Fruit fly (Drosophila melanogaster) whole organism, embryonic: ENCODE data around the gene CG4631.

ENCODE experiments used
- BEAF-32 ChIP-seq: fragments of 200-800 bp; sonication (Bioruptor generic); optimal IDR thresholded peaks from 3 replicates; lab custom pipeline; 2017; ENCODE audit warnings: missing biosample characterization, missing genetic modification characterization, mild to moderate bottlenecking, moderate library complexity, missing genetic modification reagents
- CG10431 ChIP-seq: fragments of 200-800 bp; sonication (Bioruptor generic); optimal IDR thresholded peaks from 3 replicates; lab custom pipeline; 2018; ENCODE audit warnings: missing biosample characterization, mild to moderate bottlenecking, missing genetic modification characterization
- CG13624 ChIP-seq: fragments of 200-800 bp; sonication (Bioruptor generic); optimal IDR thresholded peaks from 2 replicates; lab custom pipeline; 2016; ENCODE audit warnings: missing biosample characterization, missing genetic modification characterization
- CG17359 ChIP-seq: fragments of 200-800 bp; sonication (Bioruptor generic); optimal IDR thresholded peaks from 3 replicates; lab custom pipeline; 2018; ENCODE audit warnings: missing biosample characterization, mild to moderate bottlenecking, missing genetic modification characterization, moderate library complexity
- CG17361 ChIP-seq: fragments of 200-800 bp; sonication (Bioruptor generic); IDR thresholded peaks from 3 replicates; pipeline ENCODE4 v1.3.6; 2022; ENCODE audit warnings: missing biosample characterization, missing genetic modification characterization
- CG17568 ChIP-seq: fragments of 200-800 bp; sonication (Bioruptor generic); optimal IDR thresholded peaks from 2 replicates; lab custom pipeline; 2018; ENCODE audit warnings: missing biosample characterization, mild to moderate bottlenecking, missing genetic modification characterization, moderate library complexity
- CG18599 ChIP-seq: fragments of 200-800 bp; sonication (Bioruptor generic); optimal IDR thresholded peaks from 3 replicates; lab custom pipeline; 2017; ENCODE audit warnings: missing biosample characterization, missing genetic modification characterization, mild to moderate bottlenecking, moderate library complexity, missing genetic modification reagents
- CG2678 ChIP-seq: fragments of 200-800 bp; sonication (Bioruptor generic); optimal IDR thresholded peaks from 3 replicates; lab custom pipeline; 2019; ENCODE audit warnings: missing biosample characterization, mild to moderate bottlenecking, missing genetic modification characterization, moderate library complexity
- CG2875 ChIP-seq: fragments of 200-800 bp; sonication (Bioruptor generic); optimal IDR thresholded peaks from 2 replicates; lab custom pipeline; 2017; ENCODE audit warnings: missing biosample characterization, mild to moderate bottlenecking, missing genetic modification characterization, missing genetic modification reagents
- CG30403 ChIP-seq: fragments of 200-800 bp; sonication (Bioruptor generic); optimal IDR thresholded peaks from 3 replicates; lab custom pipeline; 2016; ENCODE audit warnings: missing biosample characterization, missing genetic modification characterization
- CG32772 ChIP-seq: fragments of 200-800 bp; sonication (Bioruptor generic); IDR thresholded peaks from 2 replicates; pipeline ENCODE4 v1.3.6; 2022; ENCODE audit warnings: missing biosample characterization, missing genetic modification characterization
- CG5180 ChIP-seq: fragments of 200-800 bp; sonication (Bioruptor generic); optimal IDR thresholded peaks from 3 replicates; lab custom pipeline; 2017; ENCODE audit warnings: missing biosample characterization, missing genetic modification characterization, mild to moderate bottlenecking, moderate library complexity, missing genetic modification reagents
- CG6689 ChIP-seq: fragments of 200-800 bp; sonication (Bioruptor generic); IDR thresholded peaks from 2 replicates; pipeline ENCODE4 v1.3.6; 2022; ENCODE audit warnings: missing biosample characterization, missing genetic modification characterization
- CG7556 ChIP-seq: fragments of 200-800 bp; sonication (Bioruptor generic); optimal IDR thresholded peaks from 2 replicates; lab custom pipeline; 2017; ENCODE audit warnings: missing biosample characterization, mild to moderate bottlenecking, missing genetic modification characterization
- CoRest ChIP-seq: fragments of 200-800 bp; sonication (Bioruptor generic); optimal IDR thresholded peaks from 3 replicates; lab custom pipeline; 2018; ENCODE audit warnings: missing biosample characterization, mild to moderate bottlenecking, missing genetic modification characterization, moderate library complexity
- Gsc ChIP-seq: fragments of 200-800 bp; sonication (Bioruptor generic); IDR thresholded peaks from 2 replicates; pipeline ENCODE4 v1.3.6; 2022; ENCODE audit warnings: missing biosample characterization, missing genetic modification characterization
- HLHmδ ChIP-seq: fragments of 200-800 bp; sonication (Bioruptor generic); optimal IDR thresholded peaks from 2 replicates; lab custom pipeline; 2018; ENCODE audit warnings: missing biosample characterization, mild to moderate bottlenecking, missing genetic modification characterization, moderate library complexity
- Hr39 ChIP-seq: fragments of >200 bp; optimal IDR thresholded peaks from 2 replicates; lab custom pipeline; 2017
- Hsf ChIP-seq: fragments of 200-800 bp; sonication (Bioruptor generic); optimal IDR thresholded peaks from 3 replicates; lab custom pipeline; 2016; ENCODE audit warnings: missing biosample characterization, missing genetic modification characterization
- MESR4 ChIP-seq: fragments of 200-800 bp; sonication (Bioruptor generic); optimal IDR thresholded peaks from 2 replicates; lab custom pipeline; 2018; ENCODE audit warnings: missing biosample characterization, mild to moderate bottlenecking, missing genetic modification characterization, moderate library complexity
- Med ChIP-seq: fragments of 200-800 bp; sonication (Bioruptor generic); peaks from one replicate; lab custom pipeline; 2016; ENCODE audit warnings: missing biosample characterization, missing genetic modification characterization, mild to moderate bottlenecking, inconsistent platforms, moderate library complexity
- Mes4 ChIP-seq: fragments of 200-800 bp; sonication (Bioruptor generic); optimal IDR thresholded peaks from 2 replicates; lab custom pipeline; 2016; ENCODE audit warnings: missing biosample characterization, missing genetic modification characterization
- Nf-YC ChIP-seq: fragments of 200-800 bp; optimal IDR thresholded peaks from 3 replicates; lab custom pipeline; 2019; ENCODE audit warnings: missing biosample characterization, mild to moderate bottlenecking, missing genetic modification characterization, moderate library complexity
- PHDP ChIP-seq: fragments of 200-800 bp; sonication (Bioruptor generic); optimal IDR thresholded peaks from 3 replicates; lab custom pipeline; 2018; ENCODE audit warnings: missing biosample characterization, mild to moderate bottlenecking, missing genetic modification characterization, moderate library complexity
- Sox100B ChIP-seq: fragments of 200-800 bp; sonication (Bioruptor generic); optimal IDR thresholded peaks from 3 replicates; lab custom pipeline; 2018; ENCODE audit warnings: missing biosample characterization, mild to moderate bottlenecking, missing genetic modification characterization
- Vsx1 ChIP-seq: fragments of 200-800 bp; sonication (Bioruptor generic); optimal IDR thresholded peaks from 2 replicates; lab custom pipeline; 2017; ENCODE audit warnings: missing biosample characterization, mild to moderate bottlenecking, missing genetic modification characterization, missing genetic modification reagents
- ab ChIP-seq: fragments of 200-800 bp; sonication (Bioruptor generic); optimal IDR thresholded peaks from 2 replicates; lab custom pipeline; 2016; ENCODE audit warnings: missing biosample characterization, missing genetic modification characterization
- bowl ChIP-seq: fragments of 200-800 bp; sonication (Bioruptor generic); IDR thresholded peaks from 2 replicates; pipeline ENCODE4 v1.3.6; 2022; ENCODE audit warnings: missing biosample characterization, missing genetic modification characterization
- chm ChIP-seq: fragments of 200-800 bp; sonication (Bioruptor generic); IDR thresholded peaks from 2 replicates; pipeline ENCODE4 v1.3.6; 2022; ENCODE audit warnings: missing biosample characterization, missing genetic modification characterization
- corto ChIP-seq: fragments of 200-800 bp; sonication (Bioruptor generic); optimal IDR thresholded peaks from 2 replicates; lab custom pipeline; 2016; ENCODE audit warnings: missing biosample characterization, mild to moderate bottlenecking, missing genetic modification characterization, moderate library complexity
- dan ChIP-seq: fragments of 200-800 bp; sonication (Bioruptor generic); IDR thresholded peaks from 2 replicates; pipeline ENCODE4 v1.3.6; 2022; ENCODE audit warnings: missing biosample characterization, missing genetic modification characterization
- dmrt11E ChIP-seq: fragments of 200-800 bp; sonication (Bioruptor generic); optimal IDR thresholded peaks from 3 replicates; lab custom pipeline; 2018; ENCODE audit warnings: missing biosample characterization, mild to moderate bottlenecking, missing genetic modification characterization, moderate library complexity
- dysf ChIP-seq: fragments of 200-800 bp; sonication (Bioruptor generic); IDR thresholded peaks from 3 replicates; pipeline ENCODE4 v1.3.6; 2022; ENCODE audit warnings: missing biosample characterization, missing genetic modification characterization
- ewg ChIP-seq: fragments of 200-800 bp; sonication (Bioruptor generic); optimal IDR thresholded peaks from 3 replicates; lab custom pipeline; 2017; ENCODE audit warnings: mild to moderate bottlenecking, missing biosample characterization, missing genetic modification reagents, missing genetic modification characterization
- gce ChIP-seq: fragments of 200-800 bp; sonication (Bioruptor generic); IDR thresholded peaks from 3 replicates; pipeline ENCODE4 v1.3.6; 2022; ENCODE audit warnings: missing biosample characterization, missing genetic modification characterization
- gcm ChIP-seq: fragments of 200-800 bp; sonication (Bioruptor generic); optimal IDR thresholded peaks from 2 replicates; lab custom pipeline; 2019; ENCODE audit warnings: missing biosample characterization, mild to moderate bottlenecking, missing genetic modification characterization, moderate library complexity
- gro ChIP-seq: fragments of 200-800 bp; sonication (Bioruptor generic); optimal IDR thresholded peaks from 2 replicates; lab custom pipeline; 2016; ENCODE audit warnings: missing biosample characterization, missing genetic modification characterization
- gt ChIP-seq: fragments of 200-800 bp; sonication (Bioruptor generic); IDR thresholded peaks from 2 replicates; pipeline ENCODE4 v1.3.6; 2022; ENCODE audit warnings: missing biosample characterization, missing genetic modification characterization
- inv ChIP-seq: fragments of 200-800 bp; sonication (Bioruptor generic); IDR thresholded peaks from 2 replicates; pipeline ENCODE4 v1.3.6; 2022; ENCODE audit warnings: missing biosample characterization, missing genetic modification characterization; ENCODE audit not compliant: partially characterized antibody
- knrl ChIP-seq: fragments of 200-800 bp; sonication (Bioruptor generic); IDR thresholded peaks from 3 replicates; pipeline ENCODE4 v1.3.6; 2022; ENCODE audit warnings: missing biosample characterization, missing genetic modification characterization; ENCODE audit not compliant: partially characterized antibody
- nau ChIP-seq: fragments of 200-800 bp; sonication (Bioruptor generic); optimal IDR thresholded peaks from 3 replicates; lab custom pipeline; 2017; ENCODE audit warnings: missing biosample characterization, mild to moderate bottlenecking, missing genetic modification characterization, missing genetic modification reagents
- sima ChIP-seq: fragments of 200-800 bp; sonication (Bioruptor generic); optimal IDR thresholded peaks from 2 replicates; lab custom pipeline; 2016; ENCODE audit warnings: missing biosample characterization, missing genetic modification characterization
- tin ChIP-seq: fragments of 200-800 bp; sonication (Bioruptor generic); optimal IDR thresholded peaks from 3 replicates; lab custom pipeline; 2016; ENCODE audit warnings: missing biosample characterization, missing genetic modification characterization
- tll ChIP-seq, 2 experiments: fragments of 200-800 bp in 1 of 2; fragments of >200 bp in 1 of 2; sonication (Bioruptor generic) in 1 of 2; optimal IDR thresholded peaks; 2 replicates each; lab custom pipeline; 2017 to 2019; ENCODE audit warnings: missing biosample characterization in 2 of 2, missing genetic modification characterization in 2 of 2, mild to moderate bottlenecking in 1 of 2, moderate library complexity in 1 of 2
- tna ChIP-seq: fragments of 200-800 bp; sonication (Bioruptor generic); IDR thresholded peaks from 2 replicates; pipeline ENCODE4 v1.3.6; 2022; ENCODE audit warnings: missing biosample characterization, missing genetic modification characterization; ENCODE audit not compliant: partially characterized antibody
- unpg ChIP-seq: fragments of 200-800 bp; sonication (Bioruptor generic); optimal IDR thresholded peaks from 3 replicates; lab custom pipeline; 2018; ENCODE audit warnings: missing biosample characterization, mild to moderate bottlenecking, missing genetic modification characterization, moderate library complexity
- vfl ChIP-seq: fragments of 200-800 bp; sonication (Bioruptor generic); optimal IDR thresholded peaks from 2 replicates; lab custom pipeline; 2016; ENCODE audit warnings: missing biosample characterization, missing genetic modification characterization
- wor ChIP-seq: fragments of 200-800 bp; sonication (Bioruptor generic); IDR thresholded peaks from 2 replicates; pipeline ENCODE4 v1.3.6; 2022; ENCODE audit warnings: missing biosample characterization, missing genetic modification characterization
- zen2 ChIP-seq: fragments of 200-800 bp; sonication (Bioruptor generic); IDR thresholded peaks from 3 replicates; pipeline ENCODE4 v1.3.6; 2022; ENCODE audit warnings: missing biosample characterization, missing genetic modification characterization; ENCODE audit not compliant: partially characterized antibody
- zf30C ChIP-seq: fragments of 200-800 bp; sonication (Bioruptor generic); optimal IDR thresholded peaks from 3 replicates; lab custom pipeline; 2018; ENCODE audit warnings: missing biosample characterization, mild to moderate bottlenecking, missing genetic modification characterization

Gene CG4631

DNA sequence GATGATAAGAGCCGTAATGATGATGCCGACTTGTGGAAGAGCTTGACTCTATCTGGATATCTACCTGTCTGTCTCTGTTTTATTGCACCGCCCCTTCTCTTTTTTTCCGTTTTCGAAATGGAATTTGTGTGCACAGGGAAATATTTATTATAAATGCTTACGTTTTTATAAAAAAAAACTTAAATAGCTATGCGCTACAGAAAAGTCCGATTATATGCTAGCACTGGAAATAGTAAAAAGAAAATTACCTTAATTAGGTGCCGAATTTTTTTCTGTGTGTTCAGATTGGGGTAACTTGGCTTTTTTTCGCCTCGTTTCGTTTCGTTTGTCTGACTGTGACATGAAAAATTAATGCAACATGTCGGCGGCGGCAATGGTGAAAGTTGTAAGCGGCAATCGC is 15.2 kb upstream of the CG4631 start (continued):
- TF ChIP-seq CG18599 (GFP tag; lab: Kevin White, UChicago) (peak; percentile 23), CG2875 (peak; percentile 70), gce (GFP tag; lab: Robert Waterston, UW) (peak; percentile 52; the same call in 1 of the 3 replicates), dysf (GFP tag; lab: Robert Waterston, UW) (peak; percentile 54; the same call in 1 of the 3 replicates), gt (0 out of 2 replicates have a peak, but pooled peaks have one; percentile 23), dmrt11E (peak; percentile 5), ab (GFP tag; lab: Kevin White, UChicago) (no peak), CG5180 (GFP tag; lab: Kevin White, UChicago) (no peak), wor (peak; percentile 57; the same call in 1 of the 2 replicates), corto (GFP tag; lab: Kevin White, UChicago) (no peak), CG17359 (tag; lab: Kevin White, UChicago) (peak; percentile 87), bowl (GFP tag; lab: Robert Waterston, UW) (no peak), CG7556 (GFP tag; lab: Kevin White, UChicago) (peak; percentile 45), dan (no peak), inv (GFP tag; lab: Robert Waterston, UW) (no peak), tna (GFP tag; lab: Robert Waterston, UW) (no peak), CG17361 (GFP tag; lab: Robert Waterston, UW) (peak; percentile 42; the same call in 1 of the 3 replicates), Sox100B (GFP tag; lab: Kevin White, UChicago) (peak; percentile 48), tll (GFP tag; optimal IDR thresholded peaks at IDR 0.05; lab: Kevin White, UChicago) (no peak), CoRest (tag; lab: Kevin White, UChicago) (no peak), Hsf (GFP tag; lab: Kevin White, UChicago) (peak; percentile 31), MESR4 (GFP tag; lab: Kevin White, UChicago) (no peak), knrl (no peak), ewg (GFP tag; lab: Kevin White, UChicago) (peak; percentile 65), sima (GFP tag; lab: Kevin White, UChicago) (no peak), vfl (GFP tag; lab: Kevin White, UChicago) (no peak), HLHmδ (GFP tag; lab: Kevin White, UChicago) (no peak), Hr39 (lab: Kevin White, UChicago) (no peak), Vsx1 (GFP tag; lab: Kevin White, UChicago) (peak; percentile 49), CG32772 (GFP tag; lab: Robert Waterston, UW) (peak; percentile 72), zen2 (GFP tag; lab: Robert Waterston, UW) (no peak), CG10431 (GFP tag; lab: Kevin White, UChicago) (no peak), CG6689 (GFP tag; lab: Robert Waterston, UW) (peak; percentile 63), unpg (GFP tag; lab: Kevin White, UChicago) (peak; percentile 71), Med (GFP tag; lab: Kevin White, UChicago) (no peak), gcm (GFP tag; lab: Kevin White, UChicago) (peak; percentile 14), Nf-YC (tag; lab: Kevin White, UChicago) (no peak), nau (peak; percentile 20), CG2678 (tag; lab: Kevin White, UChicago) (peak; percentile 64), Gsc (GFP tag; lab: Robert Waterston, UW) (no peak), zf30C (no peak), CG13624 (GFP tag; lab: Kevin White, UChicago) (no peak), BEAF-32 (GFP tag; lab: Kevin White, UChicago) (no peak), PHDP (tag; lab: Kevin White, UChicago) (peak; percentile 56), Mes4 (GFP tag; lab: Kevin White, UChicago) (peak; percentile 35), tin (peak; percentile 13), CG17568 (GFP tag; lab: Kevin White, UChicago) (no peak), gro (no peak), chm (GFP tag; lab: Robert Waterston, UW) (no peak), CG30403 (GFP tag; lab: Kevin White, UChicago) (peak; percentile 33)
